Worm (Caenorhabditis elegans) whole organism, young adult: ENCODE results near the gene frpr-19.

Experiments
- B0035.1 ChIP-seq: sonication (generic microtip); optimal IDR thresholded peaks from 2 replicates; lab custom pipeline; 2016; ENCODE audit warnings: missing genetic modification characterization, mild to moderate bottlenecking, missing compliant biosample characterization, missing genotype, missing genetic modification reagents
- B0336.3 ChIP-seq: fragments of 200-800 bp; sonication (Bioruptor generic); IDR thresholded peaks from 2 replicates; pipeline ENCODE4 v1.3.6; 2022; ENCODE audit warnings: missing genetic modification characterization, missing compliant biosample characterization
- C06A6.2 ChIP-seq: fragments of 200-800 bp; sonication (Bioruptor generic); conservative IDR thresholded peaks from 2 replicates; pipeline ENCODE4 v1.3.6; 2022; ENCODE audit warnings: missing genetic modification characterization, missing compliant biosample characterization
- F23B12.7 ChIP-seq: sonication (generic microtip); optimal IDR thresholded peaks from 2 replicates; lab custom pipeline; 2017; ENCODE audit warnings: missing genetic modification characterization, mild to moderate bottlenecking, missing compliant biosample characterization, antibody characterized with exemption, moderate library complexity; ENCODE audit not compliant: insufficient read depth
- F37B4.10 ChIP-seq: fragments of 200-800 bp; sonication (Bioruptor generic); IDR thresholded peaks from 2 replicates; pipeline ENCODE4 v1.3.6; 2022; ENCODE audit warnings: missing genetic modification characterization, missing compliant biosample characterization
- F49E8.2 ChIP-seq: sonication (generic microtip); optimal IDR thresholded peaks from 3 replicates; lab custom pipeline; 2017; ENCODE audit warnings: missing genetic modification characterization, mild to moderate bottlenecking, missing compliant biosample characterization, antibody characterized with exemption, moderate library complexity; ENCODE audit not compliant: insufficient read depth
- F55B11.4 ChIP-seq: sonication (generic microtip); optimal IDR thresholded peaks from 2 replicates; lab custom pipeline; 2016; ENCODE audit warnings: missing compliant biosample characterization, missing genetic modification characterization, borderline replicate concordance; ENCODE audit not compliant: insufficient read depth
- F57C9.4 ChIP-seq: sonication (generic microtip); optimal IDR thresholded peaks from 2 replicates; lab custom pipeline; 2017; ENCODE audit warnings: mild to moderate bottlenecking, missing genetic modification characterization, missing compliant biosample characterization
- T26A5.8 ChIP-seq: sonication (generic microtip); optimal IDR thresholded peaks from 2 replicates; lab custom pipeline; 2016; ENCODE audit warnings: missing genetic modification characterization, missing compliant biosample characterization
- Y56A3A.18 ChIP-seq: fragments of 200-800 bp; sonication (Bioruptor generic); IDR thresholded peaks from 2 replicates; pipeline ENCODE4 v1.3.6; 2022; ENCODE audit warnings: missing genetic modification reagents, missing genetic modification characterization, missing compliant biosample characterization
- ZK185.1 ChIP-seq: sonication (generic microtip); optimal IDR thresholded peaks from 2 replicates; lab custom pipeline; 2016; ENCODE audit warnings: mild to moderate bottlenecking, missing genetic modification characterization, missing compliant biosample characterization; ENCODE audit not compliant: poor library complexity, severe bottlenecking
- akir-1 ChIP-seq: fragments of 200-800 bp; sonication (Bioruptor generic); optimal IDR thresholded peaks from 2 replicates; lab custom pipeline; 2018; ENCODE audit warnings: mild to moderate bottlenecking, missing genetic modification characterization, moderate library complexity, missing compliant biosample characterization
- athp-1 ChIP-seq: sonication (generic microtip); optimal IDR thresholded peaks from 2 replicates; lab custom pipeline; 2017; ENCODE audit warnings: mild to moderate bottlenecking, missing genetic modification characterization, missing compliant biosample characterization
- attf-3 ChIP-seq: fragments of 200-800 bp; sonication (Bioruptor generic); conservative IDR thresholded peaks from 2 replicates; pipeline ENCODE4 v1.3.6; 2022; ENCODE audit warnings: missing genetic modification reagents, missing genetic modification characterization, missing compliant biosample characterization
- ceh-100 ChIP-seq: fragments of 200-800 bp; sonication (Bioruptor generic); IDR thresholded peaks from 2 replicates; pipeline ENCODE4 v1.3.6; 2022; ENCODE audit warnings: missing genetic modification reagents, missing genetic modification characterization, missing compliant biosample characterization
- ceh-27 ChIP-seq: fragments of 200-800 bp; sonication (Bioruptor generic); optimal IDR thresholded peaks from 2 replicates; lab custom pipeline; 2018; ENCODE audit warnings: mild to moderate bottlenecking, missing genetic modification characterization, moderate library complexity, missing compliant biosample characterization
- ceh-91 ChIP-seq: fragments of 200-800 bp; sonication (Bioruptor generic); IDR thresholded peaks from 2 replicates; pipeline ENCODE4 v1.3.6; 2022; ENCODE audit warnings: missing genetic modification reagents, missing genetic modification characterization, missing compliant biosample characterization
- die-1 ChIP-seq: sonication (generic microtip); optimal IDR thresholded peaks from 2 replicates; lab custom pipeline; 2016; ENCODE audit warnings: missing genotype, mild to moderate bottlenecking, missing genetic modification characterization, missing compliant biosample characterization
- egl-44 ChIP-seq: fragments of 200-800 bp; sonication (Bioruptor generic); IDR thresholded peaks from 2 replicates; pipeline ENCODE4 v1.3.6; 2022; ENCODE audit warnings: missing genetic modification reagents, missing genetic modification characterization, missing compliant biosample characterization
- gei-17 ChIP-seq: fragments of 200-800 bp; sonication (Bioruptor generic); optimal IDR thresholded peaks from 2 replicates; lab custom pipeline; 2018; ENCODE audit warnings: mild to moderate bottlenecking, missing genetic modification characterization, missing compliant biosample characterization
- hlh-12 ChIP-seq: sonication (generic microtip); optimal IDR thresholded peaks from 2 replicates; lab custom pipeline; 2016; ENCODE audit warnings: missing genetic modification characterization, missing compliant biosample characterization
- hmg-1.2 ChIP-seq: fragments of 200-800 bp; sonication (Bioruptor generic); IDR thresholded peaks from 2 replicates; pipeline ENCODE4 v1.3.6; 2022; ENCODE audit warnings: missing genetic modification reagents, missing genetic modification characterization, missing compliant biosample characterization
- lin-54 ChIP-seq: fragments of 200-800 bp; sonication (Bioruptor generic); optimal IDR thresholded peaks from 2 replicates; lab custom pipeline; 2018; ENCODE audit warnings: mild to moderate bottlenecking, missing genetic modification characterization, missing compliant biosample characterization
- lsl-1 ChIP-seq: fragments of 200-800 bp; sonication (Bioruptor generic); optimal IDR thresholded peaks from 2 replicates; lab custom pipeline; 2018; ENCODE audit warnings: mild to moderate bottlenecking, missing genetic modification characterization, moderate library complexity, missing compliant biosample characterization
- lsy-27 ChIP-seq: sonication (generic microtip); optimal IDR thresholded peaks from 2 replicates; lab custom pipeline; 2017; ENCODE audit warnings: missing genetic modification characterization, mild to moderate bottlenecking, missing compliant biosample characterization, antibody characterized with exemption, missing genotype, borderline replicate concordance; ENCODE audit not compliant: insufficient read depth
- madf-10 ChIP-seq: sonication (generic microtip); optimal IDR thresholded peaks from 2 replicates; lab custom pipeline; 2016; ENCODE audit warnings: mild to moderate bottlenecking, missing genetic modification characterization, missing compliant biosample characterization
- madf-8 ChIP-seq: fragments of 200-800 bp; sonication (Bioruptor generic); conservative IDR thresholded peaks from 2 replicates; pipeline ENCODE4 v1.3.6; 2022; ENCODE audit warnings: missing genetic modification reagents, missing genetic modification characterization, missing compliant biosample characterization
- nhr-179 ChIP-seq: sonication (generic microtip); optimal IDR thresholded peaks from 2 replicates; lab custom pipeline; 2016; ENCODE audit warnings: mild to moderate bottlenecking, missing genetic modification characterization, missing compliant biosample characterization
- pha-4 ChIP-seq: fragments of 150-350 bp; sonication (generic microtip); optimal IDR thresholded peaks from 2 replicates; lab custom pipeline; 2014; ENCODE audit warnings: missing biosample characterization, missing genetic modification reagents, missing genetic modification characterization
- repo-1 ChIP-seq: sonication (generic microtip); optimal IDR thresholded peaks from 2 replicates; lab custom pipeline; 2017; ENCODE audit warnings: mild to moderate bottlenecking, missing genetic modification characterization, missing compliant biosample characterization
- sea-2 ChIP-seq: fragments of 200-800 bp; sonication (Bioruptor generic); IDR thresholded peaks from 2 replicates; pipeline ENCODE4 v1.3.6; 2022; ENCODE audit warnings: missing genetic modification characterization, missing compliant biosample characterization
- snpc-3.4 ChIP-seq: sonication (generic microtip); optimal IDR thresholded peaks from 2 replicates; lab custom pipeline; 2017; ENCODE audit warnings: missing genetic modification characterization, mild to moderate bottlenecking, missing compliant biosample characterization, antibody characterized with exemption, moderate library complexity, missing genotype, missing genetic modification reagents
- somi-1 ChIP-seq: fragments of 200-800 bp; sonication (Bioruptor generic); optimal IDR thresholded peaks from 2 replicates; lab custom pipeline; 2018; ENCODE audit warnings: mild to moderate bottlenecking, missing genetic modification characterization, missing compliant biosample characterization
- unc-130 ChIP-seq: sonication (generic microtip); optimal IDR thresholded peaks from 2 replicates; lab custom pipeline; 2016; ENCODE audit warnings: missing genetic modification reagents, missing genetic modification characterization, missing compliant biosample characterization
- ztf-25 ChIP-seq: fragments of 200-800 bp; sonication (Bioruptor generic); IDR thresholded peaks from 2 replicates; pipeline ENCODE4 v1.3.6; 2022; ENCODE audit warnings: missing genetic modification reagents, missing genetic modification characterization, missing compliant biosample characterization
- ztf-3 ChIP-seq: fragments of 200-800 bp; sonication (Bioruptor generic); optimal IDR thresholded peaks from 2 replicates; lab custom pipeline; 2018; ENCODE audit warnings: mild to moderate bottlenecking, missing genetic modification characterization, missing compliant biosample characterization
- ztf-6 ChIP-seq: fragments of 200-800 bp; sonication (Bioruptor generic); IDR thresholded peaks from 2 replicates; pipeline ENCODE4 v1.3.6; 2022; ENCODE audit warnings: missing genetic modification reagents, missing genetic modification characterization, missing compliant biosample characterization

The frpr-19 gene

DNA sequence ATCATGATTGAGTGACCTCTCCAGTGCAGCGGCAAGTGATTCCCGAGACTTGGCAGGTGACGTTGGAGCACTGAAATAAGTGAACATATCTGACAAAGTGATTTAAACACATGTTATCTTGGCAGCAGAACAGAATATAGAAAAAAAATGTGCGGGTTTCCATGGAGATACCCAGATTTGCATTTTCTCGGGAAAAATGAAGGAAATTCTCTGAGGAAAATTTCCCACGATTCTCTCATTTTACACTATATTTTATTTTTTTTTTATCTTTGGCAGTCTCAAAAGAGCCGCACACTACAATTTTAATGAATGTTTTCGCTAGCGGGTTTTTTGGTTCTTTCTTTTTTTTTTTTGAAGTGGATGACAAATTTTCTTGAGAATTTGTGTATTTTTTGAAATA is 32.4 kb upstream of the frpr-19 start:
- TF ChIP-seq egl-44 = no peak
- TF ChIP-seq, all 124 proteins: peak for 0

DNA sequence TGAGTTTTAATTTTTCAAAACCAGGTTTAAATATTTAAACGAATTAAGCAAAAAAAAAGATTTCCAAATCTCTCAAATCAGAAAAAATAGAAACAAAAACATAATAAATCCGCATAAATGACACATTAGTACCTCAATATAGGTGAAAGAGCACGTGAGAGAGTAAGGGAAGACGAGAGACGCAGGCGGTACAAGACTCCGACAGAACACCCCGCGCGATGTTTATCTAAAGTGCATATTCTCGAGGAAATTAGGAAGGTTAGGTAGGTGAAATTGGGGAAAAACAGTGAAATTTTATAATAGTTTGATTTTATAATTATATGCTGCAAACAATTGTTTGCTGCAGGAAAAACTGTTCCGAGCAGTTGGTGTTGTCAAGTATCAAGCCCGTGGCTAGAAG is 23.2 kb upstream of the frpr-19 start:
- peak; percentile 95 for TF ChIP-seq hmg-1.2 (GFP tag; lab: Robert Waterston, UW)
- TF ChIP-seq attf-3 (GFP tag; lab: Robert Waterston, UW) = peak; percentile 84
- TF ChIP-seq ZK185.1 = no peak
- TF ChIP-seq, all 124 proteins: peak for 2

DNA sequence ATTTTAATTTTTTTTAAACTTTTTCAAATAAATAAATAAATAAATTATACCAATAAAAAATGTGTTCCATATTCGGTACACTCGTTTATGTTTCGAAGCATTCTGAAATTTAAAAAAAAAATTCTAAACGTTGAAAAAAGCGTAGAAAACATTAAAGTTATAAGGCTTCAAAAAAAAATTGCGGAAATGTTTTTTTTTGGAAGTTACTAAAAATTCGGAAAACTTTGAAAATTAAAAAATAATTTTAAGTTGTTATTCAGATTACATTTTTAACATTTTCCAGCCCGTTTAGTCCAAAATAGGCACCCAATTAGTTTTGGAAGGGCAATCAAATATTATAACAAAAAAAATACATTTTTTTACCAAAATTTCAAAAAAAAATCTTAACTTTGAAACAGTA is 22.4 kb upstream of the frpr-19 start, which contains the start of gene Y38C1BA.1:
Y38C1BA.1 (minus strand) TSS at position 101 of the 400 bp plus-strand sequence.
- TF ChIP-seq T26A5.8 (tag; lab: Kevin White, UChicago) (no peak), ztf-6 (GFP tag; lab: Robert Waterston, UW) (no peak), F57C9.4 (tag; lab: Kevin White, UChicago) (no peak), snpc-3.4 (tag; lab: Kevin White, UChicago) (no peak), gei-17 (GFP tag; lab: Kevin White, UChicago) (no peak), lsy-27 (tag; lab: Kevin White, UChicago) (no peak), unc-130 (no peak), pha-4 (no peak), die-1 (tag; lab: Kevin White, UChicago) (no peak)

DNA sequence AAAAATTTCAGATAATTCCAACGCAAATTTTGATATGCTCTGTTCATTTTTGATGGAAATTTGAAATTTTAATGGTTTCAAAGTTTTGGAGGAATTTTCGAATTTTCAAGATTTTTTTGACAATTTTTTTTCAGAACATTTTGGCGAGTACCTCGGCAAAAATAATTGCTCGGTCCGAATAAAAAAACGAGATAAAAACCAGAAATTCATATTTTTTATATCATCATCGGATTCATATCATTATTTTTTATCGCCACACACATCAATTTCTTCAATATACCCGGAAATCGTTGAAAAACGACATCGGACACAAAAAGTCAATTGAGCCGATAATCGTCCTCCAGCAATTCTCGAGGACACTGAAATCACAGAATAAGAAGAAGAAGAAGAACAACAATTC is 10.3 kb upstream of the frpr-19 start:
- TF ChIP-seq ceh-91 (GFP tag; lab: Robert Waterston, UW) = no peak
- TF ChIP-seq C06A6.2 (GFP tag; lab: Robert Waterston, UW) = no peak
- TF ChIP-seq F49E8.2 = no peak
- TF ChIP-seq nhr-179 = no peak
- no peak for TF ChIP-seq ceh-100 (GFP tag; lab: Robert Waterston, UW)
- TF ChIP-seq ztf-3 = no peak
- TF ChIP-seq akir-1 (GFP tag; lab: Kevin White, UChicago) = no peak
- no peak for TF ChIP-seq athp-1
- TF ChIP-seq, all 124 proteins: peak for 0

DNA sequence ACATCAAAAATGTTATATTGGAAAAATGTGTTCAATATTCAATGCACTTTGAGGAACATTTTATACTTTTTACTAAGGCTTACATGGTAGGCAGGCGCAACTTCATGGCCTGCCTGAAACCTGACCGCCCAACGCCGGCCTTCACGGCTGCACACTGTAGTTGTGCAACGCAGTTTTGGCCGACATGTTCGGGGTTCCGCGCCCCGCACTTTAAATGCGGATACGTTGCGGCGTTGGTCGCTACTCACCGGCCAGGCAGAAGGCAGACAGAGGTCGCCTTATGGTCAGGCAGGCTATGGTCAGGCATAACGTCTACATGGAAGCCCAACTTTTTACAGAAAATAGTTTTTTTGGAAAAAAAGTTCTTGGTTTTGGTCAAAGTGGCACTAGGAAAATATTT is 9.2 kb upstream of the frpr-19 start:
- TF ChIP-seq ztf-25 (GFP tag; lab: Robert Waterston, UW) (0 out of 2 replicates have a peak, but pooled peaks have one; percentile 11), Y56A3A.18 (no peak)

DNA sequence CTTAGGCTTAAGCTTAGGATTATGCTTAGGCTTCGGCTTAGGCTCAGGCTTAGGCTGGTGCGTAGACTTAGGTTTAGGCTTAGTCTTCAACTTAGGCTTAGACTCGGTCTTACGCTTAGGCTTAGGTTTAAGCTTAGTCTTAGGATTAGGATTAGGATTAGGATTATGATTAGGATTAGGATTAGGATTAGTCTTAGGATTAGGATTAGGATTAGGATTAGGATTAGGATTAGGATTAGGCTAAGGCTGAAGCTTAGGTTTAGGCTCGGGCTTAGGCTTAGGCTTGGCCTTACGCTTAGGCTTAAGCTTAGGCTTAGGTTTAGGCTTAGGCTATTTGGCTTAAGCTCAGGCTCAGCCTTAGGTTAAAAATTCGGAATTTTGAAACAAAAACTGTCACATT is 3.7 kb upstream of the frpr-19 start:
- TF ChIP-seq B0035.1 (no peak), F55B11.4 (tag; lab: Kevin White, UChicago) (no peak), F23B12.7 (no peak), sea-2 (GFP tag; lab: Robert Waterston, UW) (no peak), ceh-27 (no peak), hlh-12 (tag; lab: Kevin White, UChicago) (no peak), ZK185.1 (no peak), somi-1 (GFP tag; lab: Kevin White, UChicago) (no peak), repo-1 (tag; lab: Kevin White, UChicago) (no peak), F37B4.10 (GFP tag; lab: Robert Waterston, UW) (no peak), lsl-1 (GFP tag; lab: Kevin White, UChicago) (no peak), madf-8 (GFP tag; lab: Robert Waterston, UW) (no peak), madf-10 (tag; lab: Kevin White, UChicago) (no peak), B0336.3 (GFP tag; lab: Robert Waterston, UW) (no peak), F49E8.2 (no peak), snpc-3.4 (tag; lab: Kevin White, UChicago) (no peak), ztf-25 (GFP tag; lab: Robert Waterston, UW) (no peak), lin-54 (no peak)
